Fruit fly (Drosophila melanogaster) whole organism, embryonic: ENCODE measurements around the gene Tbc1d22.

ENCODE experiments used
- Aef1 ChIP-seq: fragments of 200-800 bp; sonication (Bioruptor generic); IDR thresholded peaks from 3 replicates; pipeline ENCODE4 v1.3.6; 2022; ENCODE audit warnings: missing biosample characterization, missing genetic modification characterization
- Bdp1 ChIP-seq: fragments of 200-800 bp; sonication (Bioruptor generic); optimal IDR thresholded peaks from 3 replicates; lab custom pipeline; 2016; ENCODE audit warnings: missing biosample characterization, missing genetic modification characterization
- CG11504 ChIP-seq: fragments of 200-800 bp; sonication (Bioruptor generic); optimal IDR thresholded peaks from 3 replicates; lab custom pipeline; 2019; ENCODE audit warnings: missing biosample characterization, mild to moderate bottlenecking, missing genetic modification characterization, moderate library complexity
- CG11560 ChIP-seq: fragments of 200-800 bp; sonication (Bioruptor generic); IDR thresholded peaks from 3 replicates; pipeline ENCODE4 v1.3.6; 2022; ENCODE audit warnings: missing biosample characterization, missing genetic modification characterization
- CG15601 ChIP-seq: fragments of 200-800 bp; sonication (Bioruptor generic); optimal IDR thresholded peaks from 3 replicates; lab custom pipeline; 2019; ENCODE audit warnings: missing biosample characterization, mild to moderate bottlenecking, missing genetic modification characterization, moderate library complexity
- CG16813 ChIP-seq: fragments of 200-800 bp; sonication (Bioruptor generic); IDR thresholded peaks from 3 replicates; pipeline ENCODE4 v1.3.6; 2022; ENCODE audit warnings: missing biosample characterization, missing genetic modification characterization; ENCODE audit not compliant: partially characterized antibody
- CG17912 ChIP-seq: fragments of 200-800 bp; sonication (Bioruptor generic); optimal IDR thresholded peaks from 2 replicates; lab custom pipeline; 2018; ENCODE audit warnings: missing biosample characterization, mild to moderate bottlenecking, missing genetic modification characterization
- CG3163 ChIP-seq: fragments of 200-800 bp; sonication (Bioruptor generic); optimal IDR thresholded peaks from 3 replicates; lab custom pipeline; 2016; ENCODE audit warnings: missing biosample characterization, missing genetic modification characterization
- CG32532 ChIP-seq: fragments of 200-800 bp; sonication (Bioruptor generic); IDR thresholded peaks from 2 replicates; pipeline ENCODE4 v1.3.6; 2022; ENCODE audit warnings: missing biosample characterization, missing genetic modification characterization
- CG33557 ChIP-seq: fragments of 200-800 bp; sonication (Bioruptor generic); optimal IDR thresholded peaks from 2 replicates; lab custom pipeline; 2019; ENCODE audit warnings: missing biosample characterization, mild to moderate bottlenecking, missing genetic modification characterization, moderate library complexity
- CG3995 ChIP-seq: fragments of 200-800 bp; sonication (Bioruptor generic); optimal IDR thresholded peaks from 3 replicates; lab custom pipeline; 2016; ENCODE audit warnings: missing biosample characterization, missing genetic modification characterization
- CG4360 ChIP-seq: fragments of 200-800 bp; sonication (Bioruptor generic); IDR thresholded peaks from 2 replicates; pipeline ENCODE4 v1.3.6; 2022; ENCODE audit warnings: missing biosample characterization, missing genetic modification characterization
- CG4424 ChIP-seq: fragments of 200-800 bp; sonication (Bioruptor generic); optimal IDR thresholded peaks from 3 replicates; lab custom pipeline; 2016; ENCODE audit warnings: missing biosample characterization, missing genetic modification characterization
- CG6254 ChIP-seq: fragments of 200-800 bp; sonication (Bioruptor generic); optimal IDR thresholded peaks from 3 replicates; lab custom pipeline; 2017; ENCODE audit warnings: mild to moderate bottlenecking, missing biosample characterization, missing genetic modification reagents, missing genetic modification characterization
- CG6654 ChIP-seq: fragments of 200-800 bp; sonication (Bioruptor generic); optimal IDR thresholded peaks from 2 replicates; lab custom pipeline; 2017; ENCODE audit warnings: missing biosample characterization, mild to moderate bottlenecking, missing genetic modification characterization
- CG6683 ChIP-seq: fragments of 200-800 bp; sonication (Bioruptor generic); optimal IDR thresholded peaks from 2 replicates; lab custom pipeline; 2017; ENCODE audit warnings: missing biosample characterization, mild to moderate bottlenecking, missing genetic modification characterization, missing genetic modification reagents
- CG7786 ChIP-seq: fragments of 200-800 bp; sonication (Bioruptor generic); optimal IDR thresholded peaks from 2 replicates; lab custom pipeline; 2016; ENCODE audit warnings: missing biosample characterization, missing genetic modification characterization
- CG7839 ChIP-seq: fragments of 200-800 bp; sonication (Bioruptor generic); optimal IDR thresholded peaks from 3 replicates; lab custom pipeline; 2018; ENCODE audit warnings: missing biosample characterization, mild to moderate bottlenecking, missing genetic modification characterization, moderate library complexity
- CG8281 ChIP-seq: fragments of 200-800 bp; sonication (Bioruptor generic); optimal IDR thresholded peaks from 2 replicates; lab custom pipeline; 2018; ENCODE audit warnings: missing biosample characterization, mild to moderate bottlenecking, missing genetic modification characterization, moderate library complexity
- CG8359 ChIP-seq: fragments of 200-800 bp; sonication (Bioruptor generic); optimal IDR thresholded peaks from 2 replicates; lab custom pipeline; 2017; ENCODE audit warnings: missing biosample characterization, mild to moderate bottlenecking, missing genetic modification characterization, borderline replicate concordance
- CG9437 ChIP-seq: fragments of 200-800 bp; sonication (Bioruptor generic); optimal IDR thresholded peaks from 2 replicates; lab custom pipeline; 2018; ENCODE audit warnings: missing biosample characterization, mild to moderate bottlenecking, missing genetic modification characterization
- CkIIα-i1 ChIP-seq: fragments of 200-800 bp; sonication (Bioruptor generic); IDR thresholded peaks from 2 replicates; pipeline ENCODE4 v1.3.6; 2022; ENCODE audit warnings: missing biosample characterization, missing genetic modification characterization
- H15 ChIP-seq: fragments of 200-800 bp; sonication (Bioruptor generic); IDR thresholded peaks from 3 replicates; pipeline ENCODE4 v1.3.6; 2022; ENCODE audit warnings: missing biosample characterization, missing genetic modification characterization
- Med ChIP-seq: fragments of 200-800 bp; sonication (Bioruptor generic); peaks from one replicate; lab custom pipeline; 2016; ENCODE audit warnings: missing biosample characterization, missing genetic modification characterization, mild to moderate bottlenecking, inconsistent platforms, moderate library complexity
- Neu2 ChIP-seq: fragments of 200-800 bp; sonication (Bioruptor generic); optimal IDR thresholded peaks from 3 replicates; lab custom pipeline; 2016; ENCODE audit warnings: missing biosample characterization, missing genetic modification characterization, borderline replicate concordance
- PHDP ChIP-seq: fragments of 200-800 bp; sonication (Bioruptor generic); optimal IDR thresholded peaks from 3 replicates; lab custom pipeline; 2018; ENCODE audit warnings: missing biosample characterization, mild to moderate bottlenecking, missing genetic modification characterization, moderate library complexity
- Six4 ChIP-seq: fragments of 200-800 bp; sonication (Bioruptor generic); optimal IDR thresholded peaks from 2 replicates; lab custom pipeline; 2016; ENCODE audit warnings: missing biosample characterization, missing genetic modification characterization
- Sry-β ChIP-seq: fragments of 200-800 bp; sonication (Bioruptor generic); optimal IDR thresholded peaks from 2 replicates; lab custom pipeline; 2018; ENCODE audit warnings: missing biosample characterization, mild to moderate bottlenecking, missing genetic modification characterization, moderate library complexity
- cas ChIP-seq: fragments of 200-800 bp; sonication (Bioruptor generic); IDR thresholded peaks from 2 replicates; pipeline ENCODE4 v1.3.6; 2022; ENCODE audit warnings: missing biosample characterization, missing genetic modification characterization
- chif ChIP-seq, 2 experiments: fragments of 200-800 bp; sonication (Bioruptor generic); optimal IDR thresholded peaks; 3 replicates each; lab custom pipeline; 2016; ENCODE audit warnings: missing biosample characterization in 2 of 2, missing genetic modification characterization in 2 of 2
- ci ChIP-seq: fragments of 200-800 bp; sonication (Bioruptor generic); IDR thresholded peaks from 3 replicates; pipeline ENCODE4 v1.3.6; 2022; ENCODE audit warnings: missing biosample characterization, missing genetic modification characterization
- crol ChIP-seq: fragments of 200-800 bp; sonication (Bioruptor generic); IDR thresholded peaks from 2 replicates; pipeline ENCODE4 v1.3.6; 2022; ENCODE audit warnings: missing biosample characterization, missing genetic modification characterization
- dysf ChIP-seq: fragments of 200-800 bp; sonication (Bioruptor generic); IDR thresholded peaks from 3 replicates; pipeline ENCODE4 v1.3.6; 2022; ENCODE audit warnings: missing biosample characterization, missing genetic modification characterization
- ewg ChIP-seq: fragments of 200-800 bp; sonication (Bioruptor generic); optimal IDR thresholded peaks from 3 replicates; lab custom pipeline; 2017; ENCODE audit warnings: mild to moderate bottlenecking, missing biosample characterization, missing genetic modification reagents, missing genetic modification characterization
- exex ChIP-seq: fragments of 200-800 bp; sonication (Bioruptor generic); optimal IDR thresholded peaks from 4 replicates; lab custom pipeline; 2018; ENCODE audit warnings: missing biosample characterization, mild to moderate bottlenecking, missing genetic modification characterization, moderate library complexity
- ham ChIP-seq: fragments of 200-800 bp; sonication (Bioruptor generic); IDR thresholded peaks from 2 replicates; pipeline ENCODE4 v1.3.6; 2022; ENCODE audit warnings: missing biosample characterization, missing genetic modification characterization
- nerfin-1 ChIP-seq: fragments of 200-800 bp; sonication (Bioruptor generic); optimal IDR thresholded peaks from 3 replicates; lab custom pipeline; 2019; ENCODE audit warnings: missing biosample characterization, mild to moderate bottlenecking, missing genetic modification characterization, moderate library complexity
- odd ChIP-seq: fragments of 200-800 bp; sonication (Bioruptor generic); optimal IDR thresholded peaks from 2 replicates; lab custom pipeline; 2017; ENCODE audit warnings: missing biosample characterization, mild to moderate bottlenecking, missing genetic modification characterization
- peb ChIP-seq: fragments of 200-800 bp; sonication (Bioruptor generic); IDR thresholded peaks from 2 replicates; pipeline ENCODE4 v1.3.6; 2022; ENCODE audit warnings: missing biosample characterization, missing genetic modification characterization
- pita ChIP-seq: fragments of 200-800 bp; sonication (Bioruptor generic); optimal IDR thresholded peaks from 2 replicates; lab custom pipeline; 2017; ENCODE audit warnings: missing biosample characterization, mild to moderate bottlenecking, missing genetic modification characterization
- pros ChIP-seq: fragments of 200-800 bp; sonication (Bioruptor generic); optimal IDR thresholded peaks from 3 replicates; lab custom pipeline; 2019; ENCODE audit warnings: missing biosample characterization, mild to moderate bottlenecking, missing genetic modification characterization, moderate library complexity
- seq ChIP-seq: fragments of 200-800 bp; sonication (Bioruptor generic); IDR thresholded peaks from 2 replicates; pipeline ENCODE4 v1.3.6; 2022; ENCODE audit warnings: missing biosample characterization, missing genetic modification characterization
- shn ChIP-seq: fragments of 200-800 bp; sonication (Bioruptor generic); optimal IDR thresholded peaks from 3 replicates; lab custom pipeline; 2016; ENCODE audit warnings: missing biosample characterization, missing genetic modification characterization
- slbo ChIP-seq: fragments of 200-800 bp; sonication (Bioruptor generic); IDR thresholded peaks from 2 replicates; pipeline ENCODE4 v1.3.6; 2022; ENCODE audit warnings: missing biosample characterization, missing genetic modification characterization
- sna ChIP-seq: fragments of 200-800 bp; sonication (Bioruptor generic); IDR thresholded peaks from 2 replicates; pipeline ENCODE4 v1.3.6; 2022; ENCODE audit warnings: missing biosample characterization, missing genetic modification characterization; ENCODE audit not compliant: partially characterized antibody
- tap ChIP-seq: fragments of 200-800 bp; optimal IDR thresholded peaks from 3 replicates; lab custom pipeline; 2019; ENCODE audit warnings: missing biosample characterization, mild to moderate bottlenecking, missing genetic modification characterization, moderate library complexity
- tx ChIP-seq: fragments of 200-800 bp; sonication (Bioruptor generic); optimal IDR thresholded peaks from 2 replicates; lab custom pipeline; 2016; ENCODE audit warnings: missing biosample characterization, missing genetic modification characterization
- unc-4 ChIP-seq: fragments of 200-800 bp; sonication (Bioruptor generic); IDR thresholded peaks from 2 replicates; pipeline ENCODE4 v1.3.6; 2022; ENCODE audit warnings: missing biosample characterization, missing genetic modification characterization; ENCODE audit not compliant: partially characterized antibody
- unpg ChIP-seq: fragments of 200-800 bp; sonication (Bioruptor generic); optimal IDR thresholded peaks from 3 replicates; lab custom pipeline; 2018; ENCODE audit warnings: missing biosample characterization, mild to moderate bottlenecking, missing genetic modification characterization, moderate library complexity
- wor ChIP-seq: fragments of 200-800 bp; sonication (Bioruptor generic); IDR thresholded peaks from 2 replicates; pipeline ENCODE4 v1.3.6; 2022; ENCODE audit warnings: missing biosample characterization, missing genetic modification characterization

Tbc1d22 gene

dm6 chr3R:21107907-21108591, 6.0 kb downstream of the Tbc1d22 start, which contains the start of the genes Sec15 and rtet (continued):
- TF ChIP-seq dysf (peak; percentile 66), CG6654 (GFP tag; lab: Kevin White, UChicago) (no peak), Sry-β (GFP tag; lab: Kevin White, UChicago) (no peak), CG15601 (tag; lab: Kevin White, UChicago) (peak; percentile 70), unpg (peak; percentile 36), CG11560 (tag; lab: Robert Waterston, UW) (peak; percentile 95), CG8359 (no peak), Neu2 (GFP tag; lab: Kevin White, UChicago) (no peak), seq (GFP tag; lab: Robert Waterston, UW) (no peak), chif (GFP tag; optimal IDR thresholded peaks at IDR 0.05; lab: Kevin White, UChicago) (peak; percentile 3 to 39), CG7839 (tag; lab: Kevin White, UChicago) (no peak), pros (GFP tag; lab: Kevin White, UChicago) (no peak), cas (no peak), CG33557 (peak; percentile 44), ci (GFP tag; lab: Robert Waterston, UW) (peak; percentile 75), PHDP (tag; lab: Kevin White, UChicago) (peak; percentile 81), crol (GFP tag; lab: Robert Waterston, UW) (no peak), CG3163 (no peak), exex (tag; lab: Kevin White, UChicago) (peak; percentile 66), pita (no peak), H15 (GFP tag; lab: Robert Waterston, UW) (peak; percentile 47; the same call in 1 of the 3 replicates), Aef1 (no peak), tx (GFP tag; lab: Kevin White, UChicago) (peak; percentile 19), Six4 (peak; percentile 12), CG6683 (peak; percentile 2), nerfin-1 (tag; lab: Kevin White, UChicago) (peak; percentile 73), CG4360 (no peak), CG9437 (GFP tag; lab: Kevin White, UChicago) (peak; percentile 50), CG32532 (GFP tag; lab: Robert Waterston, UW) (peak; percentile 67; the same call in 1 of the 2 replicates), ham (no peak), Med (peak; percentile 84), CG6254 (GFP tag; lab: Kevin White, UChicago) (no peak), CG11504 (tag; lab: Kevin White, UChicago) (no peak), shn (GFP tag; lab: Kevin White, UChicago) (no peak), unc-4 (GFP tag; lab: Robert Waterston, UW) (peak; percentile 68), slbo (GFP tag; lab: Robert Waterston, UW) (peak; percentile 70), CG3995 (GFP tag; lab: Kevin White, UChicago) (no peak), CG17912 (GFP tag; lab: Kevin White, UChicago) (no peak), odd (GFP tag; lab: Kevin White, UChicago) (no peak), CG4424 (peak; percentile 54), peb (peak; percentile 30; the same call in 1 of the 2 replicates), CkIIα-i1 (GFP tag; lab: Robert Waterston, UW) (no peak), CG7786 (peak; percentile 35), CG16813 (GFP tag; lab: Robert Waterston, UW) (peak; percentile 65), tap (tag; lab: Kevin White, UChicago) (no peak), wor (GFP tag; lab: Robert Waterston, UW) (no peak), ewg (GFP tag; lab: Kevin White, UChicago) (peak; percentile 60), CG8281 (no peak), sna (peak; percentile 59), Bdp1 (GFP tag; lab: Kevin White, UChicago) (peak; percentile 10)
